Worm (Caenorhabditis elegans) whole organism, mixed stage, embryonic: Measurements from ENCODE around the gene W05H7.1.
A peak's percentile ranks its signal among the peaks of the same experiment; 100 is the strongest.

Source experiments
- M03D4.4 ChIP-seq: sonication (generic microtip); optimal IDR thresholded peaks from 2 replicates; lab custom pipeline; 2017; ENCODE audit warnings: mild to moderate bottlenecking, missing genetic modification characterization, missing compliant biosample characterization
- bed-3 ChIP-seq: fragments of 200-800 bp; sonication (Bioruptor generic); optimal IDR thresholded peaks from 3 replicates; lab custom pipeline; 2018; ENCODE audit warnings: mild to moderate bottlenecking, missing genetic modification characterization, moderate library complexity, missing compliant biosample characterization
- blmp-1 ChIP-seq: fragments of 150-350 bp; optimal IDR thresholded peaks from 2 replicates; lab custom pipeline; 2014; ENCODE audit warnings: missing biosample characterization, missing genetic modification characterization
- ceh-39 ChIP-seq: fragments of 150-350 bp; optimal IDR thresholded peaks from 2 replicates; lab custom pipeline; 2014; ENCODE audit warnings: missing biosample characterization, missing genetic modification characterization
- ceh-43 ChIP-seq: fragments of 200-800 bp; sonication (Bioruptor generic); optimal IDR thresholded peaks from 2 replicates; lab custom pipeline; 2018; ENCODE audit warnings: mild to moderate bottlenecking, missing genetic modification characterization, moderate library complexity, missing compliant biosample characterization
- ceh-83 ChIP-seq: fragments of 200-800 bp; sonication (Bioruptor generic); optimal IDR thresholded peaks from 2 replicates; lab custom pipeline; 2018; ENCODE audit warnings: mild to moderate bottlenecking, missing genetic modification characterization, missing compliant biosample characterization
- ces-1 ChIP-seq: fragments of 150-350 bp; optimal IDR thresholded peaks from 2 replicates; lab custom pipeline; 2014; ENCODE audit warnings: missing biosample characterization, missing genetic modification reagents, missing genetic modification characterization
- cnd-1 ChIP-seq: fragments of 200-800 bp; sonication (Bioruptor generic); optimal IDR thresholded peaks from 2 replicates; lab custom pipeline; 2018; ENCODE audit warnings: mild to moderate bottlenecking, missing genetic modification characterization, missing compliant biosample characterization
- drap-1 ChIP-seq: fragments of 200-800 bp; sonication (Bioruptor generic); optimal IDR thresholded peaks from 3 replicates; lab custom pipeline; 2018; ENCODE audit warnings: mild to moderate bottlenecking, missing genetic modification characterization, missing compliant biosample characterization
- elt-1 ChIP-seq: sonication (generic microtip); optimal IDR thresholded peaks from 2 replicates; lab custom pipeline; 2017; ENCODE audit warnings: missing genetic modification characterization, mild to moderate bottlenecking, missing compliant biosample characterization, antibody characterized with exemption, moderate library complexity, borderline replicate concordance; ENCODE audit not compliant: insufficient read depth
- elt-3 ChIP-seq: fragments of 150-350 bp; optimal IDR thresholded peaks from 2 replicates; lab custom pipeline; 2014; ENCODE audit warnings: missing biosample characterization, missing genetic modification characterization
- flh-1 ChIP-seq: fragments of 200-800 bp; sonication (Bioruptor generic); optimal IDR thresholded peaks from 2 replicates; lab custom pipeline; 2018; ENCODE audit warnings: mild to moderate bottlenecking, missing genetic modification characterization, moderate library complexity, missing compliant biosample characterization
- ham-2 ChIP-seq: fragments of 200-800 bp; sonication (Bioruptor generic); optimal IDR thresholded peaks from 2 replicates; lab custom pipeline; 2018; ENCODE audit warnings: mild to moderate bottlenecking, missing genetic modification characterization, missing compliant biosample characterization
- hlh-1 ChIP-seq: fragments of 150-350 bp; optimal IDR thresholded peaks from 2 replicates; lab custom pipeline; 2014; ENCODE audit warnings: missing biosample characterization, missing genetic modification reagents, missing genetic modification characterization
- lin-13 ChIP-seq: fragments of 150-350 bp; optimal IDR thresholded peaks from 2 replicates; lab custom pipeline; 2014; ENCODE audit warnings: missing biosample characterization, missing genetic modification characterization
- lin-32 ChIP-seq: fragments of 200-800 bp; sonication (Bioruptor generic); optimal IDR thresholded peaks from 2 replicates; lab custom pipeline; 2018; ENCODE audit warnings: mild to moderate bottlenecking, missing genetic modification characterization, missing compliant biosample characterization
- lsy-2 ChIP-seq: fragments of 150-350 bp; optimal IDR thresholded peaks from 2 replicates; lab custom pipeline; 2014; ENCODE audit warnings: missing biosample characterization, missing genetic modification characterization
- mab-5 ChIP-seq: fragments of 150-350 bp; optimal IDR thresholded peaks from 2 replicates; lab custom pipeline; 2014; ENCODE audit warnings: missing biosample characterization, missing genetic modification characterization
- mep-1 ChIP-seq: fragments of 150-350 bp; optimal IDR thresholded peaks from 2 replicates; lab custom pipeline; 2017; ENCODE audit warnings: missing biosample characterization, missing genetic modification reagents, missing genetic modification characterization, inconsistent platforms
- mls-2 ChIP-seq: sonication (generic microtip); optimal IDR thresholded peaks from 2 replicates; lab custom pipeline; 2016; ENCODE audit warnings: mild to moderate bottlenecking, missing genetic modification characterization, moderate library complexity, missing compliant biosample characterization
- nhr-12 ChIP-seq: fragments of 150-350 bp; optimal IDR thresholded peaks from 2 replicates; lab custom pipeline; 2014; ENCODE audit warnings: missing biosample characterization, missing genetic modification characterization
- nhr-2 ChIP-seq: fragments of 150-350 bp; optimal IDR thresholded peaks from 2 replicates; lab custom pipeline; 2014; ENCODE audit warnings: missing biosample characterization, missing genetic modification characterization
- nhr-237 ChIP-seq: fragments of 150-350 bp; optimal IDR thresholded peaks from 2 replicates; lab custom pipeline; 2014; ENCODE audit warnings: missing biosample characterization, missing genetic modification characterization
- nhr-28 ChIP-seq: fragments of 150-350 bp; optimal IDR thresholded peaks from 2 replicates; lab custom pipeline; 2014; ENCODE audit warnings: missing biosample characterization, missing genetic modification characterization
- nhr-76 ChIP-seq: sonication (generic microtip); optimal IDR thresholded peaks from 2 replicates; lab custom pipeline; 2017; ENCODE audit warnings: missing biosample characterization, missing genetic modification characterization
- pha-4 ChIP-seq: fragments of 150-350 bp; optimal IDR thresholded peaks from 2 replicates; lab custom pipeline; 2018; ENCODE audit warnings: missing biosample characterization, missing genetic modification reagents, missing genetic modification characterization
- sem-2 ChIP-seq: fragments of 200-800 bp; sonication (Bioruptor generic); optimal IDR thresholded peaks from 2 replicates; lab custom pipeline; 2018; ENCODE audit warnings: mild to moderate bottlenecking, missing genetic modification characterization, missing compliant biosample characterization
- snpc-4 ChIP-seq: fragments of 150-350 bp; optimal IDR thresholded peaks from 2 replicates; lab custom pipeline; 2014; ENCODE audit warnings: missing biosample characterization, missing genetic modification characterization
- sptf-1 ChIP-seq: sonication (generic microtip); optimal IDR thresholded peaks from 2 replicates; lab custom pipeline; 2017; ENCODE audit warnings: mild to moderate bottlenecking, missing genetic modification characterization, moderate library complexity, missing compliant biosample characterization
- tbx-8 ChIP-seq: fragments of 200-800 bp; sonication (Bioruptor generic); optimal IDR thresholded peaks from 2 replicates; lab custom pipeline; 2018; ENCODE audit warnings: mild to moderate bottlenecking, missing genetic modification characterization, moderate library complexity, missing compliant biosample characterization
- unc-120 ChIP-seq: sonication (generic microtip); optimal IDR thresholded peaks from 2 replicates; lab custom pipeline; 2017; ENCODE audit warnings: missing genetic modification characterization, missing compliant biosample characterization; ENCODE audit not compliant: poor library complexity, severe bottlenecking
- unc-39 ChIP-seq: fragments of 150-350 bp; optimal IDR thresholded peaks from 2 replicates; lab custom pipeline; 2014; ENCODE audit warnings: missing biosample characterization, missing genetic modification characterization
- unc-62 ChIP-seq: fragments of 150-350 bp; optimal IDR thresholded peaks from 2 replicates; lab custom pipeline; 2014; ENCODE audit warnings: missing biosample characterization, missing genetic modification reagents, missing genetic modification characterization
- zip-8 ChIP-seq: fragments of 150-350 bp; optimal IDR thresholded peaks from 2 replicates; lab custom pipeline; 2014; ENCODE audit warnings: missing biosample characterization, missing genetic modification characterization
- ztf-11 ChIP-seq: fragments of 150-350 bp; optimal IDR thresholded peaks from 2 replicates; lab custom pipeline; 2014; ENCODE audit warnings: missing biosample characterization, missing genetic modification characterization

W05H7.1 gene

DNA sequence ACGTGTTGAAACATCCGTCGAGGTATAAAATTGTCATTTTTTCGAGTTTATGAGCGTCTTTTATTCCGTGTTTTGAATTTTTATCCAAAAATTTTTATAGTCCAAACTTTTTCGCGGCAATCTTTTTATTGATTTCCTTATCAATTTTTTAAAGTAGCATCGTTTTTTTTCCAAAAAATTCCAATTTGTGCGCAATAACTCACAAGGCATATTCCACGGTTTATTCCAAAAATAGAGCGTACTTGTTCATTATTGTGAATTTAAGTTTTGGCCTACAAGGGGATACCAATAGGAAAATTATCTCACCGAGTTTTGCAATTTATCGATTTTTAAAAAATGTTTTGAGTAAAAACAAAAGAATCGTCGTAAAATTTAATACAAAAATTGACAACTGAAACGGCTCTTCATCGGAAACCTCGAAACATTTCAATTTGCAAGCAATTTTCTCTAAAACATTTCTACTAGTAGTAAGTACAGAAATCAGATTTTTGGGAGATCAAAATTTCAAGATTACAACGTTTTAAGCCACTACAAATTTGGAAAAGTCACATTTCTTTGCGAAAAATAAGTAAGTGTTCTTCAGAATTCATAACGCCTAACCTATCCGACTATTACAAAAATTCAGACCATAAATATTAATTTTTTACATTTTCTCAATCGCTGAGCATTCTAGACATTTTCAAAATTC, 6.9 kb upstream of the W05H7.1 start:
- TF ChIP-seq nhr-237 (tag; lab: Kevin White, UChicago) = no peak
- peak; percentile 6 for TF ChIP-seq ces-1

- TF ChIP-seq M03D4.4 (tag; lab: Kevin White, UChicago) (no peak), sptf-1 (tag; lab: Kevin White, UChicago) (peak; percentile 57)
Observed at ce11 chrX:1445696-1446095, 4.9 kb upstream of the W05H7.1 start.

DNA sequence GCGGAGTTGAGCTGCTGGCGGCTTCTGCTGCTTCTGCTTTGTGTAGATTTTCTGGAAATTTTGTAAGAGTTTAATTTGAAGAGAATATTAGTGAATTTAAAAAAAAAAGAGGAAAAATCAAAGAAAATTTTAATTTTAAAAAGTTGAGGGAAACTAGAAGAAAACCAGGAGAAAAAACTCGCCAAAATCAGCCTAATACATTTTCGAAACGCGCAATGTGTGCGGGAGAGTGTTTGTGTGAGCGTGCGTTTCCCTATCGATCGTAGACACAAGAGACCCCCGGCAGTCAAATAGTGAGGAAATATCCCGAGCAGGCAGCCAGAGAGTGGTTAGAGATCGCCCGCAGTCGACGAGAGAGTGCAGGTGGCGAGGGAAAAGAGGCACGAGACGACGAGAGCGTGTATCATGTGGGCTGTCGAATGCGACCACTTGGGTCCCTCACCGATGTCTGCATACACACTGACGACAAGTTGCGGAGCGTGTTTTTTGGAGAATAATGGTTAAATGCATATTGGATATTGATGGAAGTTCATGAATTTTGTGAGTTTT, 3.9 kb upstream of the W05H7.1 start, which contains the start of gene zfp-3:
zfp-3 (minus strand) TSS at position 51 of the 549 bp plus-strand sequence.
- TF ChIP-seq nhr-2 (tag; lab: Kevin White, UChicago) (no peak), ceh-39 (tag; lab: Kevin White, UChicago) (peak; percentile 98), mls-2 (tag; lab: Kevin White, UChicago) (peak; percentile 69), ham-2 (GFP tag; lab: Kevin White, UChicago) (no peak), cnd-1 (tag; lab: Kevin White, UChicago) (no peak), mab-5 (no peak), ces-1 (peak; percentile 83), M03D4.4 (tag; lab: Kevin White, UChicago) (peak; percentile 37), blmp-1 (no peak), unc-62 (GFP tag; lab: Kevin White, UChicago) (peak; percentile 72), ceh-43 (GFP tag; lab: Kevin White, UChicago) (no peak), snpc-4 (tag; lab: Kevin White, UChicago) (no peak), nhr-28 (tag; lab: Kevin White, UChicago) (no peak), hlh-1 (tag; lab: Kevin White, UChicago) (peak; percentile 63), elt-1 (no peak), pha-4 (peak; percentile 93), sem-2 (GFP tag; lab: Kevin White, UChicago) (no peak), elt-3 (tag; lab: Kevin White, UChicago) (no peak), drap-1 (GFP tag; lab: Kevin White, UChicago) (peak; percentile 45), ztf-11 (peak; percentile 55), lsy-2 (peak; percentile 44), bed-3 (GFP tag; lab: Kevin White, UChicago) (no peak), nhr-237 (tag; lab: Kevin White, UChicago) (peak; percentile 90), unc-120 (tag; lab: Kevin White, UChicago) (peak; percentile 60), mep-1 (tag; lab: Kevin White, UChicago) (peak; percentile 83), lin-32 (GFP tag; lab: Kevin White, UChicago) (no peak), tbx-8 (no peak), lin-13 (tag; lab: Kevin White, UChicago) (peak; percentile 92), zip-8 (no peak), nhr-76 (tag; lab: Kevin White, UChicago) (no peak), ceh-83 (no peak), nhr-12 (no peak), flh-1 (GFP tag; lab: Kevin White, UChicago) (no peak), sptf-1 (tag; lab: Kevin White, UChicago) (peak; percentile 66), unc-39 (no peak)
- TF ChIP-seq, all 35 proteins: peak for 15

DNA sequence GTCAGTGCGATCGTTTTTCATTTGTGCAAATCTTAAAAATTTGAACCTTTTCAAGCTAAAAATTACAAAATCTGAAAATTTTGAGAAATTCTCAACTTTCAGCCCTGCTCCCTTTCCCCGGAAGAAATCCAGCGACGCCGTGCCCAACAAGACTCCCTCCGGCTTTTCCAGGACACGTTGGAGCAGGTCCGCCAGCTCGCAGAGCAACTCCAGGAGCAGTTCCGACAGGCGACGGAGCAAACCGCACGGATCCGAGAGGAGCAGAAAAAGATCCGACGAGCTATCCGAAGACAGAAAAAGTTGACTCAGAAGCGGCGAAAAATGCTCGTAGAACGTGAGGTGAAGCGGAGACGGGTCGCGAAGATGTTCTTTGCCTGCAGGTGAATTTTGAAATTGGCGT, 672 bp downstream of the W05H7.1 start:
- no peak for TF ChIP-seq nhr-28 (tag; lab: Kevin White, UChicago)
- TF ChIP-seq elt-1 = no peak
- no peak for TF ChIP-seq pha-4
- no peak for TF ChIP-seq mab-5
- no peak for TF ChIP-seq snpc-4 (tag; lab: Kevin White, UChicago)
- TF ChIP-seq nhr-2 (tag; lab: Kevin White, UChicago) = no peak
- no peak for TF ChIP-seq unc-120 (tag; lab: Kevin White, UChicago)
- no peak for TF ChIP-seq mls-2 (tag; lab: Kevin White, UChicago)
- no peak for TF ChIP-seq ceh-39 (tag; lab: Kevin White, UChicago)
- TF ChIP-seq tbx-8 = no peak
- TF ChIP-seq bed-3 (GFP tag; lab: Kevin White, UChicago) = no peak
- TF ChIP-seq ham-2 (GFP tag; lab: Kevin White, UChicago) = no peak
